Worm (Caenorhabditis elegans) whole organism, midembryonic: ENCODE results near the gene F02C12.2.

Source experiments
- T22C8.4 ChIP-seq: fragments of 200-800 bp; sonication (Bioruptor generic); IDR thresholded peaks from 2 replicates; pipeline ENCODE4 v1.3.6; 2022; ENCODE audit warnings: missing genetic modification characterization, missing compliant biosample characterization
- klf-2 ChIP-seq: fragments of 200-800 bp; sonication (Bioruptor generic); conservative IDR thresholded peaks from 2 replicates; pipeline ENCODE4 v1.3.6; 2022; ENCODE audit warnings: missing genetic modification reagents, missing genetic modification characterization, missing compliant biosample characterization
- ztf-23 ChIP-seq: fragments of 200-800 bp; sonication (Bioruptor generic); IDR thresholded peaks from 2 replicates; pipeline ENCODE4 v1.3.6; 2022; ENCODE audit warnings: missing genetic modification reagents, missing genetic modification characterization, missing compliant biosample characterization
- ztf-29 ChIP-seq: fragments of 200-800 bp; sonication (Bioruptor generic); IDR thresholded peaks from 2 replicates; pipeline ENCODE4 v1.3.6; 2022; ENCODE audit warnings: missing genetic modification reagents, missing genetic modification characterization, missing compliant biosample characterization

DNA sequence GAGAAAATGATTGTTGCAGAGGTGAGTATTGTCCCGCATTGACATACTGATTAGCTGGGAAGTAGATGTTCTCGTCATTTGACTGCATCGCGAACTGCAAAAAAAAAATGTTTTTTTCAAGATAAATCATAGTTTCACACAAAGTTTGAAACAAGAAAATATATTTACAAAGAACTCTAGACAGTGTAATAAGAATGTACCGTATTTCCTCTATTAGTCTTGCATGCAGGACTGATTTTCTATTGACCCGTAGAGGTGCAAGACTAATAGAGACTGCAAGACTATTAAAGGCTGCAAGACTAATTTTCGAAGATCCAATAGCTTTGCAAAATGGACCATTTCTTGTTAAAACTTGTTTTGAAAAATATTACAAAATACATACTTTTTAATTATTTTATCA lies 24.2 kb upstream of the F02C12.2 start, which contains the start of gene fkh-3:
- TF ChIP-seq ztf-29 (GFP tag; lab: Robert Waterston, UW) (no peak), T22C8.4 (GFP tag; lab: Robert Waterston, UW) (no peak), klf-2 (no peak), ztf-23 (no peak)
